Fruit fly (Drosophila melanogaster) S2 (cell line): ENCODE measurements around the gene Ada.

ENCODE experiments used
- CG8478 ChIP-seq: fragments of >200 bp; optimal IDR thresholded peaks from 2 replicates; lab custom pipeline; 2018
- CTCF ChIP-seq, 2 experiments: fragments of >200 bp; optimal IDR thresholded peaks; 2 replicates each; lab custom pipeline; 2018

- TF ChIP-seq CG8478 (lab: Kevin White, UChicago) (no peak), CTCF (optimal IDR thresholded peaks at IDR 0.05; lab: Kevin White, UChicago) (no peak)
Measured at dm6 chr3R:9048466-9049072, 16.4 kb upstream of the Ada start, which contains the start of gene Mst85C.
